Worm (Caenorhabditis elegans): Measurements from ENCODE around the gene clec-217.

DNA sequence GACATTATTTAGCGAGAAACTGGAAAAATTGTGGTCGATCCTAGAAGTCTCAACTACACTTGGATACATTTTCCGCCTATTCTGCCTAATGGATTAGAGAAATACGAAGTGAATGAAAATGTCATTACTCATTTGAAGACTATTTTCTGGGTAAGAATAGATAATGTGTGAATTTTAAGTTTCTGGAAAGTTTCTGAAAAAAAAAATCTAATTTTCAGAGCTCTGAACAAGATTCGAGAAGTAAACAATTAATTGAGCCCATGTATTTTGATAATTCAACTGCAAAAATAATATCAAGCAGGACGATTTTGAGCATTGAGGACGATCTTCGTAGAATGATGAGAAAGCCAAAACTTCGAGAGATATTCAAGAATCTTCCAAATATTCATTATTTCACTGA lies 12.4 kb downstream of the clec-217 start:
- TF ChIP-seq ces-1 (GFP tag; optimal IDR thresholded peaks at IDR 0.05) (no peak), ceh-63 (GFP tag; optimal IDR thresholded peaks at IDR 0.05) (no peak), ztf-4 (tag; optimal IDR thresholded peaks at IDR 0.05) (no peak), nhr-47 (tag; optimal IDR thresholded peaks at IDR 0.05) (no peak), elt-3 (tag; optimal IDR thresholded peaks at IDR 0.05) (no peak), pax-3 (tag; optimal IDR thresholded peaks at IDR 0.05) (no peak), fkh-4 (tag; optimal IDR thresholded peaks at IDR 0.05; ENCODE audit: borderline replicate concordance) (no peak), dpl-1 (GFP tag; optimal IDR thresholded peaks at IDR 0.05) (no peak), unc-62 (GFP tag; optimal IDR thresholded peaks at IDR 0.05) (no peak), aha-1 (tag; optimal IDR thresholded peaks at IDR 0.05) (no peak), lin-13 (GFP tag; optimal IDR thresholded peaks at IDR 0.05) (no peak)

Measured in whole organism, L1 larva.